Worm (Caenorhabditis elegans) whole organism, L4/young adult: ENCODE measurements around the gene fbxa-5.
"Not testable (repeated sequence)": the region's sequence is repeated elsewhere in the genome, so short reads cannot be mapped to it uniquely, and the experiment has no call there.

Experiments
- W03F9.2 ChIP-seq: fragments of 150-350 bp; optimal IDR thresholded peaks from 2 replicates; lab custom pipeline; 2014; ENCODE audit warnings: missing biosample characterization, missing genetic modification characterization
- dao-5 ChIP-seq: sonication (generic microtip); optimal IDR thresholded peaks from 2 replicates; lab custom pipeline; 2016; ENCODE audit warnings: missing genotype, missing genetic modification characterization, moderate library complexity, missing compliant biosample characterization
- him-1 ChIP-seq: sonication (generic microtip); optimal IDR thresholded peaks from 2 replicates; lab custom pipeline; 2016; ENCODE audit warnings: missing genotype, missing genetic modification reagents, missing genetic modification characterization, missing compliant biosample characterization

The fbxa-5 gene

ce11 chrIII:1340240-1340639 is at the start of gene fbxa-5:
TSS of gene fbxa-5 (minus strand) at chrIII:1340340.
- TF ChIP-seq dao-5 (tag; lab: Kevin White, UChicago) (no peak), W03F9.2 (no peak), him-1 (tag; lab: Kevin White, UChicago) (no peak)

DNA sequence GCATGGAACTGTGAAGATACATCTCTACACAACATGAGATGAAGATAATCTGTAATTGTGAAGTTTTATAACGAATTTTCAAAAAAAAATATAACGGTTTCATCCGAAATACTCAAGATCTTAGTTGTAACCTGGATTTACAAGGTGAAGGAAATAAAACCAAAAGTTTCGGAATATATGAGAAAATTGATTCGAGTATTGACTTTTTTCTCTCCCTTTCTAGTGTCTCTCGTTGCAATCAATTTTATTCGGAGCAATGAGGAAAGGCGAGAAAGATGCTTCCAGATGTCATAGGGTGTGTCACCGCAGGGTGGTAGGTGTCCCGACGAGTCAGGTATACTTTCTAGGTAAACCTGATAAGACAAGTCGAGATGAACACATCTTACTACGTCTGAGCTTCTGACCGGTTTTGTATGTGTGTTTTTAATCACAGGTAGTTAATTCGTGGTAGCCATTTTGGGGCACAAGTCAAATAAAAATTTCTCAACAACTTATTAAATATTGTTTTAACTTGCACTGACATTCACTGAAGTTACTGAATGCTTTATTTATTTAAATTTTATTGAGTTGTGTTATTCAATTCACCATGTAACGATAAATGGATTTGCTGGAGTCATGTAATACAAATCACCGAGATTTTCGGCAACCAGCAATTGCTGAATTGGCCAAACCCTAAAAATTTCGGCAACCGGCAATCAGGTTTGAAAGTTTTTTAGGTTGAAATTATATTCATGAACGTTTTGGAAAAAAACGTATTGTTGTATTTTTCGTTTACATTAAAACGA is 48.3 kb upstream of the fbxa-5 start, which contains the start of gene pals-20:
pals-20 (minus strand) TSS at position 51 of the 785 bp plus-strand sequence.
- no peak for TF ChIP-seq dao-5 (tag; lab: Kevin White, UChicago)
- no peak for TF ChIP-seq W03F9.2
- no peak for TF ChIP-seq him-1 (tag; lab: Kevin White, UChicago)

- no peak for TF ChIP-seq W03F9.2
- TF ChIP-seq dao-5 (tag; lab: Kevin White, UChicago) = no peak
- no peak for TF ChIP-seq him-1 (tag; lab: Kevin White, UChicago)
These were observed 44.6 kb upstream of the fbxa-5 start for ce11 chrIII:1384694-1385093.

DNA sequence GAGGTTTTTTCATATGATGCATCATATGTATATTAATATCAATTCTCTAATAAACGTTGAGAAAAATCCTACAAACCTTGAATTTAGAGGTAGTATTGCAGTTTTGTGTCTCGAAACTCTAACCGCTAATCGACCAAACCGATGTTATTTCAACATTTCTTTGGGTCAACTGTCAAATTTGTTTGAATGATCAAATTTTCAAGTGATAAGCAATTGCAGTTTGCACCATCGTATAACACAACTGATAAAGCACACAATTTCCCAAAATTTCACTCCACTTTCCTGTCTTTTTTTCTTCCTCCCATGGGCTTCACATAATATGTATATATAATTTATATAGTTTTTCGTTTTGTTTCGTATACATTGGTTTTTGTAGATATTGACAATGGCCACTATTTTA is 44.0 kb upstream of the fbxa-5 start, which contains the start of the genes fbxa-138 and Y82E9BR.5:
fbxa-138 (minus strand) TSS at position 161 of the 400 bp plus-strand sequence.
Y82E9BR.5 (plus strand) TSS at position 279 of the 400 bp plus-strand sequence.
- TF ChIP-seq dao-5 (tag; lab: Kevin White, UChicago) (no peak), him-1 (tag; lab: Kevin White, UChicago) (no peak), W03F9.2 (no peak)

- TF ChIP-seq dao-5 (tag; lab: Kevin White, UChicago) = no peak
These were observed 43.3 kb upstream of the fbxa-5 start for ce11 chrIII:1383483-1383882.

DNA sequence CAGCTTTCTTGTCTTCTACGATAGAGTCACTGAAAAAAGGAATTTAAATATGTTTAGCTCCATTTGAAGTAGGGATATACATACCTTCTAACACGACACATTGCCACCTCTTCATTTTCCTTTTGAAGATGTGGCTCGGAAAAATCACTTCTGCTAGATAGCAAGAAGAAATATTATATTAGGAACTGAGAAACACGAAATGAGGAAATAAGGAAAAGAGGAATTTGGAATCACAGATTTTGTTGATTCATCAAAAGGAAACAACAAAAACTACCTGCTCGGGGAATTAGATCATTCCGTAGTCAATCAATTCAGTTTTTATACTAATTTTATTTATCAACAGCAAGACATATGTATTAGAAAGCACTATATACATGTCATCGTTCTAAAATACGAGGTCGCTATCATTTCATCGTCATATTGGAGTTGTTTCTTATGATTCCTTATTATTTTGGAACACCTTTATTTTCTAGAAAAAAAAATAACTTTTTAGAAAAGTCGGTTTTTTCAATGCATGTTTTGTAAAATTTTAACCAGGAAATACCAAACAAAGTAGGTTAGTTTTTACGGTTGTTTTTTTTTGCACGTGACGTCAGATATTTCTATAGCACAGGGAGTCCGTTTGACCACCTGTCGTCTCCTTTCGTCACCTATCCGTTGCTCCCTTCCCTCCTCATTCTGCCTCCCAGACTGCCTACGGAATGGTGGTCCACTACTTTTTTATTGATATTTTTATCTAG is 40.6 kb upstream of the fbxa-5 start, which contains the start of the genes pals-21 and Y82E9BR.6:
pals-21 (minus strand) TSS at position 101 of the 740 bp plus-strand sequence.
Y82E9BR.6 (plus strand) TSS at position 690 of the 740 bp plus-strand sequence.
- TF ChIP-seq him-1 (tag; lab: Kevin White, UChicago) (no peak), W03F9.2 (no peak), dao-5 (tag; lab: Kevin White, UChicago) (no peak)

DNA sequence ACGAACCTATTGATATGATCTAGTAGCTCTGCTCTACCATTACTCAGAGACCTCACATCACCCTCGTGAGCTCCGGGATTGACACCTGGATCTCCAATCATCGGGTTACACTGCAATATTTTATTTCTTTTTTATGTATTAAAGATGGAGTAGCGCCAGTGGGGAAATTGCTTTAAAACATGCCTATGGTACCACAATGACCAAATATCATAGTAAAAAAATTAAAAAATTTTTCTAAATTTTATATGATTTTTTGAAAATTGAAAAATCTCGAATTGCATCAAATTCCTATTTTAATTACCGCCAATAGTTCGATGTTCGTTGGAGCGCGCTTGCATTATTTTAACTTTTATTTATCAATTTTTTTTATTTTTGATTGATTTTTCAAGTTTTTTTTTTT is 37.8 kb upstream of the fbxa-5 start, which contains the start of gene pals-40:
pals-40 (minus strand) TSS at position 101 of the 400 bp plus-strand sequence.
- not testable (repeated sequence) for TF ChIP-seq dao-5 (tag; lab: Kevin White, UChicago); W03F9.2; him-1 (tag; lab: Kevin White, UChicago)

- TF ChIP-seq him-1 (tag; lab: Kevin White, UChicago); W03F9.2; dao-5 (tag; lab: Kevin White, UChicago): not testable (repeated sequence)
These were observed 35.4 kb upstream of the fbxa-5 start, which contains the start of gene Y82E9BR.10 for ce11 chrIII:1375491-1375890. TSS of gene Y82E9BR.10 (minus strand) at chrIII:1375591.

ce11 chrIII:1374355-1374807 is 34.2 kb upstream of the fbxa-5 start, which contains the start of gene Y82E9BR.20:
TSS of gene Y82E9BR.20 (plus strand) at chrIII:1374405.
- TF ChIP-seq him-1 (tag; lab: Kevin White, UChicago) = no peak
- no peak for TF ChIP-seq W03F9.2
- TF ChIP-seq dao-5 (tag; lab: Kevin White, UChicago) = no peak

ce11 chrIII:1372563-1372962 is 32.4 kb upstream of the fbxa-5 start:
- no peak for TF ChIP-seq W03F9.2
- TF ChIP-seq dao-5 (tag; lab: Kevin White, UChicago) = no peak
- TF ChIP-seq him-1 (tag; lab: Kevin White, UChicago) = no peak

DNA sequence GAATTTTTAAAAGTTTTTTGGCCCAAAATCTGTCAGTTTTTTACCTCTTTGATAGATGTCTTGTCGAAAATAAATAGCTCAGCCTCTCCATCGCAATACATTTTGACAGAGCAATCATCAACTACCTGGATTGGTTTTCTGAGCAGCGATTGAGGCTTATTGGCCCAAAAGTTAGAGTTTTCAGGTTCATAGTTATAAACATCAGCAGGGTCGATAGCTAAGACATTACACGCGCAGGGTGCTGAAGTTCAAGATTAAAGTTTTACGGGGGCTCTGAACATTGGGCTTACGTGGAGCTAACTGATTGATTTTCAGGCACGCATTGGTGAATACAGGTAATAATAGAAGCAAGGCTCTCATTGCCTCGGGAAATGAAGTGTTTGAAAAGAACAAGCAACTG is 19.5 kb upstream of the fbxa-5 start, which contains the start of gene Y82E9BR.9:
Y82E9BR.9 (minus strand) TSS at position 101 of the 400 bp plus-strand sequence.
- TF ChIP-seq W03F9.2 (no peak), him-1 (tag; lab: Kevin White, UChicago) (no peak), dao-5 (tag; lab: Kevin White, UChicago) (no peak)

DNA sequence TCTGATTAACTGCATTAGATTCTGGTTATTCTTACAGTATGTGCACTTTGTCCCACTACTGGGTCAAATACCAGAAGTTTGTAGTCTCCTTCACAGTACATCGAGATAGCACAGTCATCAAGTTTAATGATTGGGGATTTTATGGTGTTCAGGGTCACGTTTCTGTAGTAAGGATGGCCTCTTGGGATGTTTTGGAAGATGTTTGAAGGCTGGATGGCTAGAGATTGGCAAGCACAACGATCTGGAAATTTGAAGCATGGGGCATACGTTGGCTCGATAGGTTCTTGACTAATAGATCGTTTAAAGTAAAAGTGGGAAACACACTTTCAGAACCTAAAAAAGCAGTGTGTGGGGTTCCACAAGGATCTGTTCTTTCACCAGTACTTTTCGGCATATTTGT is 17.8 kb upstream of the fbxa-5 start, which contains the start of gene Y82E9BR.8:
Y82E9BR.8 (minus strand) TSS at position 101 of the 400 bp plus-strand sequence.
- TF ChIP-seq him-1 (tag; lab: Kevin White, UChicago); W03F9.2; dao-5 (tag; lab: Kevin White, UChicago): not testable (repeated sequence)

- TF ChIP-seq dao-5 (tag; lab: Kevin White, UChicago) = no peak
- no peak for TF ChIP-seq W03F9.2
- no peak for TF ChIP-seq him-1 (tag; lab: Kevin White, UChicago)
These were observed 15.2 kb upstream of the fbxa-5 start, which contains the start of gene Y82E9BL.1 for ce11 chrIII:1355320-1355719. TSS of gene Y82E9BL.1 (minus strand) at chrIII:1355420.
